Worm (Caenorhabditis elegans): ENCODE measurements around the gene srh-92.

DNA sequence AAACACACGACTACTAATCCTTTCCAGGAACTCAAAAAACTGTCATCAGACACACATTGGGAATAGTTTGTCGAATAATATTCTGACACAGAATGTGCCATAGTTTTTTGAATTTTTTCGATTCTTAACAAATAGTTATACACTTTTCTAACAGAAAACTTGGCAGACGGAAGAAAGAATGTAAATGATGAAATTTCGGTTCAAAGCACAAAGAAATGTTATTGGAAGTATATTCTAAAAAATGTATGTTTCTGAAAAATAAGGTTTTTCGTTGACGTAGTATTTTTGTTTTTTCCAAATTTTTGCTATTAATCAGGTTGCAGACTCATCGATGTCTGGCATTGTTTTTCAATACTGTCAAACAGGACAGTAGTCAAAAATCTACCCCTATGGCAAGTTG lies at the start of gene srh-92:
- TF ChIP-seq W03F9.2 (tag; optimal IDR thresholded peaks at IDR 0.05) (no peak), him-1 (tag; optimal IDR thresholded peaks at IDR 0.05) (no peak)
